Fruit fly (Drosophila melanogaster): ENCODE data around the gene CG7888.

CG7888 gene

dm6 chr3L:11107935-11108334, 54.1 kb downstream of the CG7888 start, which contains the start of gene CG12522:
Gene CG12522, plus strand, starts transcription at chr3L:11108235.
- TF ChIP-seq pb (GFP tag; optimal IDR thresholded peaks at IDR 0.05) (no peak), ewg (GFP tag; optimal IDR thresholded peaks at IDR 0.05) (no peak), Hmx (GFP tag; optimal IDR thresholded peaks at IDR 0.05) (no peak), NC2β (GFP tag; optimal IDR thresholded peaks at IDR 0.05) (no peak), Nf-YC (tag; optimal IDR thresholded peaks at IDR 0.05) (no peak), CG1233 (GFP tag; optimal IDR thresholded peaks at IDR 0.05) (no peak), CG14710 (tag; optimal IDR thresholded peaks at IDR 0.05) (no peak), stwl (tag; optimal IDR thresholded peaks at IDR 0.05) (no peak), CG8089 (GFP tag; optimal IDR thresholded peaks at IDR 0.05) (no peak), Camta (GFP tag; optimal IDR thresholded peaks at IDR 0.05) (no peak), CG8944 (GFP tag; optimal IDR thresholded peaks at IDR 0.05) (no peak), CG7987 (GFP tag; optimal IDR thresholded peaks at IDR 0.05) (no peak), dpn (GFP tag; optimal IDR thresholded peaks at IDR 0.05) (no peak)

Data from whole organism, embryonic.